Fruit fly (Drosophila melanogaster) whole organism, embryonic: Measurements from ENCODE around the gene CG7432.

Experiments used
- Atf-2 ChIP-seq: fragments of 200-800 bp; sonication (Bioruptor generic); optimal IDR thresholded peaks from 2 replicates; lab custom pipeline; 2016; ENCODE audit warnings: missing biosample characterization, missing genetic modification characterization
- BEAF-32 ChIP-seq: fragments of 200-800 bp; sonication (Bioruptor generic); optimal IDR thresholded peaks from 3 replicates; lab custom pipeline; 2017; ENCODE audit warnings: missing biosample characterization, missing genetic modification characterization, mild to moderate bottlenecking, moderate library complexity, missing genetic modification reagents
- Blimp-1 ChIP-seq: fragments of 200-800 bp; sonication (Bioruptor generic); optimal IDR thresholded peaks from 3 replicates; lab custom pipeline; 2018; ENCODE audit warnings: missing biosample characterization, missing genetic modification characterization, mild to moderate bottlenecking, moderate library complexity, missing genetic modification reagents
- CG10321 ChIP-seq: fragments of 200-800 bp; sonication (Bioruptor generic); IDR thresholded peaks from 2 replicates; pipeline ENCODE4 v1.3.6; 2022; ENCODE audit warnings: missing biosample characterization, missing genetic modification characterization
- CG10366 ChIP-seq: fragments of 200-800 bp; sonication (Bioruptor generic); IDR thresholded peaks from 2 replicates; pipeline ENCODE4 v1.3.6; 2022; ENCODE audit warnings: missing biosample characterization, missing genetic modification characterization
- CG10543 ChIP-seq: fragments of 200-800 bp; sonication (Bioruptor generic); optimal IDR thresholded peaks from 3 replicates; lab custom pipeline; 2017; ENCODE audit warnings: missing biosample characterization, mild to moderate bottlenecking, missing genetic modification characterization, moderate library complexity
- CG11560 ChIP-seq: fragments of 200-800 bp; sonication (Bioruptor generic); IDR thresholded peaks from 3 replicates; pipeline ENCODE4 v1.3.6; 2022; ENCODE audit warnings: missing biosample characterization, missing genetic modification characterization
- CG1233 ChIP-seq: fragments of 200-800 bp; sonication (Bioruptor generic); optimal IDR thresholded peaks from 4 replicates; lab custom pipeline; 2018; ENCODE audit warnings: missing biosample characterization, mild to moderate bottlenecking, missing genetic modification characterization
- CG12769 ChIP-seq: fragments of 200-800 bp; sonication (Bioruptor generic); optimal IDR thresholded peaks from 2 replicates; lab custom pipeline; 2019; ENCODE audit warnings: missing biosample characterization, mild to moderate bottlenecking, missing genetic modification characterization, moderate library complexity
- CG13894 ChIP-seq: fragments of 200-800 bp; sonication (Bioruptor generic); optimal IDR thresholded peaks from 3 replicates; lab custom pipeline; 2018; ENCODE audit warnings: missing biosample characterization, mild to moderate bottlenecking, missing genetic modification characterization, moderate library complexity
- CG14050 ChIP-seq: fragments of 200-800 bp; sonication (Bioruptor generic); IDR thresholded peaks from 3 replicates; pipeline ENCODE4 v1.3.6; 2022; ENCODE audit warnings: missing biosample characterization, missing genetic modification characterization
- CG17912 ChIP-seq: fragments of 200-800 bp; sonication (Bioruptor generic); optimal IDR thresholded peaks from 2 replicates; lab custom pipeline; 2018; ENCODE audit warnings: missing biosample characterization, mild to moderate bottlenecking, missing genetic modification characterization
- CG18011 ChIP-seq: fragments of 200-800 bp; sonication (Bioruptor generic); optimal IDR thresholded peaks from 2 replicates; lab custom pipeline; 2017; ENCODE audit warnings: missing biosample characterization, missing genetic modification characterization, mild to moderate bottlenecking, moderate library complexity, missing genotype
- CG33557 ChIP-seq: fragments of 200-800 bp; sonication (Bioruptor generic); optimal IDR thresholded peaks from 2 replicates; lab custom pipeline; 2019; ENCODE audit warnings: missing biosample characterization, mild to moderate bottlenecking, missing genetic modification characterization, moderate library complexity
- CG42726 ChIP-seq: fragments of 200-800 bp; sonication (Bioruptor generic); IDR thresholded peaks from 2 replicates; pipeline ENCODE4 v1.3.6; 2022; ENCODE audit warnings: missing biosample characterization, missing genetic modification characterization; ENCODE audit not compliant: partially characterized antibody
- CG4730 ChIP-seq: fragments of 200-800 bp; sonication (Bioruptor generic); IDR thresholded peaks from 2 replicates; pipeline ENCODE4 v1.3.6; 2022; ENCODE audit warnings: missing biosample characterization, missing genetic modification characterization
- CG6254 ChIP-seq: fragments of 200-800 bp; sonication (Bioruptor generic); optimal IDR thresholded peaks from 3 replicates; lab custom pipeline; 2017; ENCODE audit warnings: mild to moderate bottlenecking, missing biosample characterization, missing genetic modification reagents, missing genetic modification characterization
- CG6272 ChIP-seq: fragments of 200-800 bp; sonication (Bioruptor generic); IDR thresholded peaks from 2 replicates; pipeline ENCODE4 v1.3.6; 2022; ENCODE audit warnings: missing biosample characterization, missing genetic modification characterization
- CG6689 ChIP-seq: fragments of 200-800 bp; sonication (Bioruptor generic); IDR thresholded peaks from 2 replicates; pipeline ENCODE4 v1.3.6; 2022; ENCODE audit warnings: missing biosample characterization, missing genetic modification characterization
- CG7786 ChIP-seq: fragments of 200-800 bp; sonication (Bioruptor generic); optimal IDR thresholded peaks from 2 replicates; lab custom pipeline; 2016; ENCODE audit warnings: missing biosample characterization, missing genetic modification characterization
- CG7963 ChIP-seq: fragments of 200-800 bp; sonication (Bioruptor generic); IDR thresholded peaks from 3 replicates; pipeline ENCODE4 v1.3.6; 2022; ENCODE audit warnings: missing biosample characterization, missing genetic modification characterization; ENCODE audit not compliant: partially characterized antibody
- CG7987 ChIP-seq: fragments of 200-800 bp; sonication (Bioruptor generic); optimal IDR thresholded peaks from 2 replicates; lab custom pipeline; 2018; ENCODE audit warnings: missing biosample characterization, mild to moderate bottlenecking, missing genetic modification characterization, moderate library complexity
- CG9437 ChIP-seq: fragments of 200-800 bp; sonication (Bioruptor generic); optimal IDR thresholded peaks from 2 replicates; lab custom pipeline; 2018; ENCODE audit warnings: missing biosample characterization, mild to moderate bottlenecking, missing genetic modification characterization
- CG9797 ChIP-seq: fragments of 200-800 bp; sonication (Bioruptor generic); optimal IDR thresholded peaks from 3 replicates; lab custom pipeline; 2018; ENCODE audit warnings: missing biosample characterization, mild to moderate bottlenecking, missing genetic modification characterization
- Chrac-16 ChIP-seq: fragments of 200-800 bp; sonication (Bioruptor generic); optimal IDR thresholded peaks from 3 replicates; lab custom pipeline; 2016; ENCODE audit warnings: missing biosample characterization, missing genetic modification characterization
- D ChIP-seq, 2 experiments: fragments of 200-800 bp in 1 of 2; fragments of >200 bp in 1 of 2; sonication (Bioruptor generic) in 1 of 2; optimal IDR thresholded peaks; 2 replicates in 1 of 2; 3 replicates in 1 of 2; lab custom pipeline; 2017; ENCODE audit warnings: mild to moderate bottlenecking in 1 of 2, missing biosample characterization in 1 of 2, missing genetic modification characterization in 1 of 2, missing genetic modification reagents in 1 of 2
- D19A ChIP-seq: fragments of 200-800 bp; optimal IDR thresholded peaks from 3 replicates; lab custom pipeline; 2019; ENCODE audit warnings: missing biosample characterization, mild to moderate bottlenecking, missing genetic modification characterization, moderate library complexity
- Deaf1 ChIP-seq: fragments of 200-800 bp; optimal IDR thresholded peaks from 3 replicates; lab custom pipeline; 2019; ENCODE audit warnings: missing biosample characterization, mild to moderate bottlenecking, missing genetic modification characterization, moderate library complexity
- Dref ChIP-seq: fragments of 200-800 bp; sonication (Bioruptor generic); IDR thresholded peaks from 2 replicates; pipeline ENCODE4 v1.3.6; 2022; ENCODE audit warnings: missing biosample characterization, missing genetic modification characterization
- HLH4C ChIP-seq: fragments of 200-800 bp; sonication (Bioruptor generic); IDR thresholded peaks from 3 replicates; pipeline ENCODE4 v1.3.6; 2022; ENCODE audit warnings: missing biosample characterization, missing genetic modification characterization; ENCODE audit not compliant: partially characterized antibody
- NFAT ChIP-seq: fragments of 200-800 bp; sonication (Bioruptor generic); IDR thresholded peaks from 2 replicates; pipeline ENCODE4 v1.3.6; 2022; ENCODE audit warnings: missing biosample characterization, missing genetic modification characterization
- Oaz ChIP-seq: fragments of 200-800 bp; sonication (Bioruptor generic); IDR thresholded peaks from 2 replicates; pipeline ENCODE4 v1.3.6; 2022; ENCODE audit warnings: missing biosample characterization, missing genetic modification characterization
- chinmo ChIP-seq: fragments of 200-800 bp; sonication (Bioruptor generic); IDR thresholded peaks from 4 replicates; pipeline ENCODE4 v1.3.6; 2022; ENCODE audit warnings: missing biosample characterization, missing genetic modification characterization; ENCODE audit not compliant: partially characterized antibody
- chm ChIP-seq: fragments of 200-800 bp; sonication (Bioruptor generic); IDR thresholded peaks from 2 replicates; pipeline ENCODE4 v1.3.6; 2022; ENCODE audit warnings: missing biosample characterization, missing genetic modification characterization
- chn ChIP-seq: fragments of 200-800 bp; sonication (Bioruptor generic); optimal IDR thresholded peaks from 2 replicates; lab custom pipeline; 2016; ENCODE audit warnings: missing biosample characterization, missing genetic modification characterization
- crol ChIP-seq: fragments of 200-800 bp; sonication (Bioruptor generic); IDR thresholded peaks from 2 replicates; pipeline ENCODE4 v1.3.6; 2022; ENCODE audit warnings: missing biosample characterization, missing genetic modification characterization
- cwo ChIP-seq: fragments of 200-800 bp; sonication (Bioruptor generic); optimal IDR thresholded peaks from 3 replicates; lab custom pipeline; 2017; ENCODE audit warnings: missing biosample characterization, missing genetic modification characterization, mild to moderate bottlenecking, moderate library complexity, missing genetic modification reagents
- dimm ChIP-seq: fragments of 200-800 bp; sonication (Bioruptor generic); IDR thresholded peaks from 2 replicates; pipeline ENCODE4 v1.3.6; 2022; ENCODE audit warnings: missing biosample characterization, missing genetic modification characterization
- dpn ChIP-seq, 2 experiments: fragments of 200-800 bp; sonication (Bioruptor generic); optimal IDR thresholded peaks; 3 replicates each; lab custom pipeline; 2016; ENCODE audit warnings: missing biosample characterization in 2 of 2, missing genetic modification characterization in 2 of 2
- exex ChIP-seq: fragments of 200-800 bp; sonication (Bioruptor generic); optimal IDR thresholded peaks from 4 replicates; lab custom pipeline; 2018; ENCODE audit warnings: missing biosample characterization, mild to moderate bottlenecking, missing genetic modification characterization, moderate library complexity
- hb ChIP-seq: fragments of 200-800 bp; sonication (Bioruptor generic); IDR thresholded peaks from 3 replicates; pipeline ENCODE4 v1.3.6; 2022; ENCODE audit warnings: missing biosample characterization, missing genetic modification characterization; ENCODE audit not compliant: partially characterized antibody
- mirr ChIP-seq: fragments of 200-800 bp; sonication (Bioruptor generic); optimal IDR thresholded peaks from 3 replicates; lab custom pipeline; 2018; ENCODE audit warnings: missing biosample characterization, mild to moderate bottlenecking, missing genetic modification characterization
- org-1 ChIP-seq: fragments of 200-800 bp; sonication (Bioruptor generic); optimal IDR thresholded peaks from 2 replicates; lab custom pipeline; 2017; ENCODE audit warnings: missing biosample characterization, missing genetic modification characterization
- pfk ChIP-seq: fragments of 200-800 bp; sonication (Bioruptor generic); optimal IDR thresholded peaks from 2 replicates; lab custom pipeline; 2018; ENCODE audit warnings: missing biosample characterization, mild to moderate bottlenecking, missing genetic modification characterization, moderate library complexity
- pros ChIP-seq: fragments of 200-800 bp; sonication (Bioruptor generic); optimal IDR thresholded peaks from 3 replicates; lab custom pipeline; 2019; ENCODE audit warnings: missing biosample characterization, mild to moderate bottlenecking, missing genetic modification characterization, moderate library complexity
- sd ChIP-seq: fragments of 200-800 bp; sonication (Bioruptor generic); optimal IDR thresholded peaks from 3 replicates; lab custom pipeline; 2018; ENCODE audit warnings: missing biosample characterization, mild to moderate bottlenecking, missing genetic modification characterization, moderate library complexity
- sens ChIP-seq: fragments of 200-800 bp; sonication (Bioruptor generic); peaks from one replicate; lab custom pipeline; 2016; ENCODE audit warnings: missing biosample characterization, missing genetic modification characterization
- seq ChIP-seq: fragments of 200-800 bp; sonication (Bioruptor generic); IDR thresholded peaks from 2 replicates; pipeline ENCODE4 v1.3.6; 2022; ENCODE audit warnings: missing biosample characterization, missing genetic modification characterization
- sug ChIP-seq: fragments of 200-800 bp; optimal IDR thresholded peaks from 2 replicates; lab custom pipeline; 2019; ENCODE audit warnings: missing biosample characterization, mild to moderate bottlenecking, missing genetic modification characterization, moderate library complexity
- vvl ChIP-seq: fragments of 200-800 bp; sonication (Bioruptor generic); IDR thresholded peaks from 2 replicates; pipeline ENCODE4 v1.3.6; 2022; ENCODE audit warnings: missing biosample characterization, missing genetic modification characterization
- wdn ChIP-seq: fragments of 200-800 bp; sonication (Bioruptor generic); IDR thresholded peaks from 2 replicates; pipeline ENCODE4 v1.3.6; 2022; ENCODE audit warnings: missing biosample characterization, missing genetic modification characterization

CG7432 gene

DNA sequence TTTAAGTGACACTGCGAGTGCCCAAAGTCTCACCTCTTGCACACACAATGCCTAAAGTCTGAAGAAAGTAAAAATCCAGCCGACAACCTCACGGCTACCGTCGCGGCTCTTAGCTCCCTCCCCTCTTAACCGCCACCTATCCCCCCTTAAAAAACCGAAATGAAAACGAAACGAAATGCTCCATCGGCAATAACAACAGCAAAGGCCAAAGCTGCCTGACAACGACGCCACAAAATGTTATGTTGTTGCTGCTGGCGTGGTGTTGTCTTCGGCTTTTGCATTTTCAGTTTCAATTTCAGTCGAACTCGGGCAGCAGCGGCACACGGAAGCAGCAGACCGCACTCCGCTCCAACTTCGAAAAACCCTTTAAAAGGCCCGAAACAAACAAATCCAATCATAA, at the start of gene CG7432:
TSS of gene CG7432 (plus strand) at position 295 of the 400 bp plus-strand sequence.
- TF ChIP-seq chm: no peak
- no peak for TF ChIP-seq CG6272 (GFP tag; lab: Robert Waterston, UW)
- no peak for TF ChIP-seq CG10366
- TF ChIP-seq D19A (tag; lab: Kevin White, UChicago): no peak
- TF ChIP-seq Chrac-16: no peak
- no peak for TF ChIP-seq CG6254 (GFP tag; lab: Kevin White, UChicago)
- no peak for TF ChIP-seq chn (GFP tag; lab: Kevin White, UChicago)
- TF ChIP-seq CG1233 (GFP tag; lab: Kevin White, UChicago): no peak
- no peak for TF ChIP-seq D (optimal IDR thresholded peaks at IDR 0.05; lab: Kevin White, UChicago)
- TF ChIP-seq D (GFP tag; optimal IDR thresholded peaks at IDR 0.05; lab: Kevin White, UChicago): no peak
- TF ChIP-seq wdn (GFP tag; lab: Robert Waterston, UW): no peak
- no peak for TF ChIP-seq CG17912
- 0 out of 3 replicates have a peak, but pooled peaks have one; percentile 44 for TF ChIP-seq hb (GFP tag; lab: Robert Waterston, UW)
- no peak for TF ChIP-seq pros
- no peak for TF ChIP-seq CG7963
- peak; percentile 89 for TF ChIP-seq Blimp-1 (GFP tag; lab: Kevin White, UChicago)
- no peak for TF ChIP-seq CG14050 (GFP tag; lab: Robert Waterston, UW)
- peak; percentile 44; the same call in 1 of the 2 replicates for TF ChIP-seq crol (GFP tag; lab: Robert Waterston, UW)
- no peak for TF ChIP-seq pfk (GFP tag; lab: Kevin White, UChicago)
- TF ChIP-seq CG9437 (GFP tag; lab: Kevin White, UChicago): no peak
- no peak for TF ChIP-seq CG10321
- TF ChIP-seq HLH4C (GFP tag; lab: Robert Waterston, UW): 0 out of 3 replicates have a peak, but pooled peaks have one; percentile 19
- 0 out of 2 replicates have a peak, but pooled peaks have one; percentile 13 for TF ChIP-seq vvl (GFP tag; lab: Robert Waterston, UW)
- no peak for TF ChIP-seq Atf-2 (GFP tag; lab: Kevin White, UChicago)
- TF ChIP-seq dpn (GFP tag; optimal IDR thresholded peaks at IDR 0.05; lab: Kevin White, UChicago): no peak
- no peak for TF ChIP-seq Dref
- TF ChIP-seq org-1 (GFP tag; lab: Kevin White, UChicago): no peak
- no peak for TF ChIP-seq exex (tag; lab: Kevin White, UChicago)
- TF ChIP-seq CG42726 (GFP tag; lab: Robert Waterston, UW): no peak
- TF ChIP-seq Deaf1 (tag; lab: Kevin White, UChicago): peak; percentile 81
- no peak for TF ChIP-seq CG9797 (GFP tag; lab: Kevin White, UChicago)
- no peak for TF ChIP-seq CG11560 (tag; lab: Robert Waterston, UW)
- TF ChIP-seq dimm (GFP tag; lab: Robert Waterston, UW): no peak
- TF ChIP-seq CG4730 (GFP tag; lab: Robert Waterston, UW): no peak
- no peak for TF ChIP-seq CG6689 (GFP tag; lab: Robert Waterston, UW)
- no peak for TF ChIP-seq CG33557 (GFP tag; lab: Kevin White, UChicago)
- TF ChIP-seq chinmo: no peak
- TF ChIP-seq Oaz: no peak
- peak; percentile 55 for TF ChIP-seq CG12769 (tag; lab: Kevin White, UChicago)

DNA sequence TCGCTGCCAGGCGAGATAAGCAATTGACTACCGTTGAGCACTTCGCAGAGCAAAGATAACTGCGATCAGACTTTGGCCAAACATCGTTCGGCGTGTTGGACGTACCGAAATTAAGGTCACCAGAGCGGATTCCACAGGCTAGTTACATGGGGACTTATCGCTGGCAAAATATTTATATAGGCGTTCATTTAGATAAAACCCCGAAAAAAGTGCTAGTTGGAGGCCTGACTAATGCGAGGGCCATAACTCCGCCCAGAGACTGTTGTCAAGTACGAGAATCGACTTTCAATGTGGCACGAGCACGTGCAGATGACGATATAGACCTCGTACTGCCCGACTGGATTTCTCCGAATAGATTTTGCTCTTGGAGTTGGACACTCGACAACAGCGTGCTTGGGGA, 44.9 kb upstream of the CG7432 start:
- TF ChIP-seq NFAT (no peak), Deaf1 (tag; lab: Kevin White, UChicago) (peak; percentile 28), seq (GFP tag; lab: Robert Waterston, UW) (0 out of 2 replicates have a peak, but pooled peaks have one; percentile 26), cwo (GFP tag; lab: Kevin White, UChicago) (peak; percentile 88), CG10543 (peak; percentile 16), sens (GFP tag; lab: Kevin White, UChicago) (peak; percentile 19), CG7786 (no peak), CG7987 (GFP tag; lab: Kevin White, UChicago) (peak; percentile 29), CG12769 (tag; lab: Kevin White, UChicago) (peak; percentile 47), sug (peak; percentile 52), CG18011 (GFP tag; lab: Kevin White, UChicago) (no peak), BEAF-32 (GFP tag; lab: Kevin White, UChicago) (no peak), mirr (GFP tag; lab: Kevin White, UChicago) (peak; percentile 82), CG13894 (tag; lab: Kevin White, UChicago) (peak; percentile 50), vvl (GFP tag; lab: Robert Waterston, UW) (0 out of 2 replicates have a peak, but pooled peaks have one; percentile 10), sd (tag; lab: Kevin White, UChicago) (peak; percentile 86)
